Fruit fly (Drosophila melanogaster) whole organism, embryonic: ENCODE measurements around the gene Fibp.

ENCODE experiments used
- Atf6 ChIP-seq: fragments of 200-800 bp; sonication (Bioruptor generic); IDR thresholded peaks from 2 replicates; pipeline ENCODE4 v1.3.6; 2022; ENCODE audit warnings: missing biosample characterization, missing genetic modification characterization
- BEAF-32 ChIP-seq: fragments of 200-800 bp; sonication (Bioruptor generic); optimal IDR thresholded peaks from 3 replicates; lab custom pipeline; 2017; ENCODE audit warnings: missing biosample characterization, missing genetic modification characterization, mild to moderate bottlenecking, moderate library complexity, missing genetic modification reagents
- C15 ChIP-seq: fragments of 200-800 bp; sonication (Bioruptor generic); IDR thresholded peaks from 3 replicates; pipeline ENCODE4 v1.3.6; 2022; ENCODE audit warnings: missing biosample characterization, missing genetic modification characterization
- CG10209 ChIP-seq: fragments of 200-800 bp; sonication (Bioruptor generic); optimal IDR thresholded peaks from 3 replicates; lab custom pipeline; 2017; ENCODE audit warnings: missing biosample characterization, mild to moderate bottlenecking, missing genetic modification characterization, missing genetic modification reagents
- CG1233 ChIP-seq: fragments of 200-800 bp; sonication (Bioruptor generic); optimal IDR thresholded peaks from 4 replicates; lab custom pipeline; 2018; ENCODE audit warnings: missing biosample characterization, mild to moderate bottlenecking, missing genetic modification characterization
- CG13123 ChIP-seq: fragments of 200-800 bp; sonication (Bioruptor generic); optimal IDR thresholded peaks from 2 replicates; lab custom pipeline; 2016; ENCODE audit warnings: missing biosample characterization, missing genetic modification characterization
- CG15514 ChIP-seq: fragments of 200-800 bp; sonication (Bioruptor generic); optimal IDR thresholded peaks from 3 replicates; lab custom pipeline; 2017; ENCODE audit warnings: missing biosample characterization, missing genetic modification characterization, mild to moderate bottlenecking, moderate library complexity, missing genetic modification reagents
- CG16863 ChIP-seq: fragments of 200-800 bp; sonication (Bioruptor generic); optimal IDR thresholded peaks from 3 replicates; lab custom pipeline; 2016; ENCODE audit warnings: missing biosample characterization, missing genetic modification characterization
- CG17186 ChIP-seq: fragments of 200-800 bp; sonication (Bioruptor generic); optimal IDR thresholded peaks from 3 replicates; lab custom pipeline; 2017; ENCODE audit warnings: missing biosample characterization, missing genetic modification reagents, missing genetic modification characterization
- CG17912 ChIP-seq: fragments of 200-800 bp; sonication (Bioruptor generic); optimal IDR thresholded peaks from 2 replicates; lab custom pipeline; 2018; ENCODE audit warnings: missing biosample characterization, mild to moderate bottlenecking, missing genetic modification characterization
- CG1792 ChIP-seq: fragments of 200-800 bp; sonication (Bioruptor generic); optimal IDR thresholded peaks from 2 replicates; lab custom pipeline; 2016; ENCODE audit warnings: missing biosample characterization, missing genetic modification characterization
- CG2712 ChIP-seq: fragments of 200-800 bp; optimal IDR thresholded peaks from 3 replicates; lab custom pipeline; 2019; ENCODE audit warnings: missing biosample characterization, mild to moderate bottlenecking, missing genetic modification characterization, moderate library complexity
- CG3163 ChIP-seq: fragments of 200-800 bp; sonication (Bioruptor generic); optimal IDR thresholded peaks from 3 replicates; lab custom pipeline; 2016; ENCODE audit warnings: missing biosample characterization, missing genetic modification characterization
- CG33557 ChIP-seq: fragments of 200-800 bp; sonication (Bioruptor generic); optimal IDR thresholded peaks from 2 replicates; lab custom pipeline; 2019; ENCODE audit warnings: missing biosample characterization, mild to moderate bottlenecking, missing genetic modification characterization, moderate library complexity
- CG42726 ChIP-seq: fragments of 200-800 bp; sonication (Bioruptor generic); IDR thresholded peaks from 2 replicates; pipeline ENCODE4 v1.3.6; 2022; ENCODE audit warnings: missing biosample characterization, missing genetic modification characterization; ENCODE audit not compliant: partially characterized antibody
- CG5953 ChIP-seq: fragments of 200-800 bp; sonication (Bioruptor generic); IDR thresholded peaks from 2 replicates; pipeline ENCODE4 v1.3.6; 2022; ENCODE audit warnings: missing biosample characterization, missing genetic modification characterization
- CG6813 ChIP-seq: fragments of 200-800 bp; sonication (Bioruptor generic); optimal IDR thresholded peaks from 2 replicates; lab custom pipeline; 2017; ENCODE audit warnings: missing biosample characterization, missing genetic modification characterization, mild to moderate bottlenecking, moderate library complexity, missing genetic modification reagents
- CG6854 ChIP-seq: fragments of 200-800 bp; sonication (Bioruptor generic); optimal IDR thresholded peaks from 3 replicates; lab custom pipeline; 2017; ENCODE audit warnings: missing biosample characterization, mild to moderate bottlenecking, missing genetic modification characterization
- CG7556 ChIP-seq: fragments of 200-800 bp; sonication (Bioruptor generic); optimal IDR thresholded peaks from 2 replicates; lab custom pipeline; 2017; ENCODE audit warnings: missing biosample characterization, mild to moderate bottlenecking, missing genetic modification characterization
- Camta ChIP-seq: fragments of 200-800 bp; sonication (Bioruptor generic); optimal IDR thresholded peaks from 2 replicates; lab custom pipeline; 2016; ENCODE audit warnings: missing biosample characterization, missing genetic modification characterization
- Dek ChIP-seq: fragments of 200-800 bp; sonication (Bioruptor generic); optimal IDR thresholded peaks from 3 replicates; lab custom pipeline; 2019; ENCODE audit warnings: missing biosample characterization, mild to moderate bottlenecking, missing genetic modification characterization, moderate library complexity
- Dref ChIP-seq: fragments of 200-800 bp; sonication (Bioruptor generic); IDR thresholded peaks from 2 replicates; pipeline ENCODE4 v1.3.6; 2022; ENCODE audit warnings: missing biosample characterization, missing genetic modification characterization
- E2f2 ChIP-seq: fragments of 200-800 bp; sonication (Bioruptor generic); IDR thresholded peaks from 2 replicates; pipeline ENCODE4 v1.3.6; 2022; ENCODE audit warnings: missing biosample characterization, missing genetic modification characterization
- Eip74EF ChIP-seq, 2 experiments: fragments of 200-800 bp in 1 of 2; fragments of >200 bp in 1 of 2; sonication (Bioruptor generic) in 1 of 2; optimal IDR thresholded peaks; 2 replicates each; lab custom pipeline; 2017 to 2019; ENCODE audit warnings: missing biosample characterization in 2 of 2, missing genetic modification characterization in 2 of 2, mild to moderate bottlenecking in 1 of 2, moderate library complexity in 1 of 2
- HLHmδ ChIP-seq: fragments of 200-800 bp; sonication (Bioruptor generic); optimal IDR thresholded peaks from 2 replicates; lab custom pipeline; 2018; ENCODE audit warnings: missing biosample characterization, mild to moderate bottlenecking, missing genetic modification characterization, moderate library complexity
- Hmr ChIP-seq: fragments of 200-800 bp; sonication (Bioruptor generic); optimal IDR thresholded peaks from 3 replicates; lab custom pipeline; 2017; ENCODE audit warnings: mild to moderate bottlenecking, missing biosample characterization, missing genetic modification reagents, missing genetic modification characterization
- Lhr ChIP-seq: fragments of 200-800 bp; sonication (Bioruptor generic); optimal IDR thresholded peaks from 3 replicates; lab custom pipeline; 2017; ENCODE audit warnings: mild to moderate bottlenecking, missing biosample characterization, missing genetic modification reagents, missing genetic modification characterization
- Lim3 ChIP-seq: fragments of 200-800 bp; sonication (Bioruptor generic); IDR thresholded peaks from 2 replicates; pipeline ENCODE4 v1.3.6; 2022; ENCODE audit warnings: missing biosample characterization, missing genetic modification characterization
- MBD-R2 ChIP-seq: fragments of 200-800 bp; sonication (Bioruptor generic); IDR thresholded peaks from 2 replicates; pipeline ENCODE4 v1.3.6; 2022; ENCODE audit warnings: missing biosample characterization, missing genetic modification characterization
- Mrtf ChIP-seq: fragments of 200-800 bp; sonication (Bioruptor generic); IDR thresholded peaks from 3 replicates; pipeline ENCODE4 v1.3.6; 2022; ENCODE audit warnings: missing biosample characterization, missing genetic modification characterization
- Nf-YA ChIP-seq: fragments of 200-800 bp; sonication (Bioruptor generic); IDR thresholded peaks from 2 replicates; pipeline ENCODE4 v1.3.6; 2022; ENCODE audit warnings: missing biosample characterization, missing genetic modification characterization
- Ravus ChIP-seq: fragments of 200-800 bp; sonication (Bioruptor generic); IDR thresholded peaks from 2 replicates; pipeline ENCODE4 v1.3.6; 2022; ENCODE audit warnings: missing biosample characterization, missing genetic modification characterization
- Xbp1 ChIP-seq: fragments of 200-800 bp; sonication (Bioruptor generic); optimal IDR thresholded peaks from 3 replicates; lab custom pipeline; 2016; ENCODE audit warnings: missing biosample characterization, mild to moderate bottlenecking, missing genetic modification characterization
- ci ChIP-seq: fragments of 200-800 bp; sonication (Bioruptor generic); IDR thresholded peaks from 3 replicates; pipeline ENCODE4 v1.3.6; 2022; ENCODE audit warnings: missing biosample characterization, missing genetic modification characterization
- crc ChIP-seq: fragments of 200-800 bp; sonication (Bioruptor generic); optimal IDR thresholded peaks from 2 replicates; lab custom pipeline; 2016; ENCODE audit warnings: missing biosample characterization, missing genetic modification characterization
- eve ChIP-seq, 2 experiments: fragments of >200 bp; optimal IDR thresholded peaks; 2 replicates each; lab custom pipeline; 2017; ENCODE audit warnings: missing biosample characterization in 2 of 2, missing genetic modification characterization in 2 of 2
- exex ChIP-seq: fragments of 200-800 bp; sonication (Bioruptor generic); optimal IDR thresholded peaks from 4 replicates; lab custom pipeline; 2018; ENCODE audit warnings: missing biosample characterization, mild to moderate bottlenecking, missing genetic modification characterization, moderate library complexity
- fd96Cb ChIP-seq: fragments of 200-800 bp; sonication (Bioruptor generic); optimal IDR thresholded peaks from 2 replicates; lab custom pipeline; 2018; ENCODE audit warnings: missing biosample characterization, mild to moderate bottlenecking, missing genetic modification characterization, moderate library complexity
- fu2 ChIP-seq: fragments of 200-800 bp; sonication (Bioruptor generic); optimal IDR thresholded peaks from 2 replicates; lab custom pipeline; 2016; ENCODE audit warnings: missing biosample characterization, missing genetic modification characterization
- hb ChIP-seq: fragments of 200-800 bp; sonication (Bioruptor generic); IDR thresholded peaks from 3 replicates; pipeline ENCODE4 v1.3.6; 2022; ENCODE audit warnings: missing biosample characterization, missing genetic modification characterization; ENCODE audit not compliant: partially characterized antibody
- inv ChIP-seq: fragments of 200-800 bp; sonication (Bioruptor generic); IDR thresholded peaks from 2 replicates; pipeline ENCODE4 v1.3.6; 2022; ENCODE audit warnings: missing biosample characterization, missing genetic modification characterization; ENCODE audit not compliant: partially characterized antibody
- lab ChIP-seq: fragments of 200-800 bp; sonication (Bioruptor generic); optimal IDR thresholded peaks from 3 replicates; lab custom pipeline; 2017; ENCODE audit warnings: missing biosample characterization, missing genetic modification characterization, mild to moderate bottlenecking, moderate library complexity, missing genetic modification reagents
- lmd ChIP-seq: fragments of 200-800 bp; sonication (Bioruptor generic); IDR thresholded peaks from 2 replicates; pipeline ENCODE4 v1.3.6; 2022; ENCODE audit warnings: missing biosample characterization, missing genetic modification characterization
- pho ChIP-seq: fragments of 200-800 bp; sonication (Bioruptor generic); optimal IDR thresholded peaks from 2 replicates; lab custom pipeline; 2016; ENCODE audit warnings: missing biosample characterization, missing genetic modification characterization
- repo ChIP-seq: fragments of 200-800 bp; sonication (Bioruptor generic); optimal IDR thresholded peaks from 2 replicates; lab custom pipeline; 2016; ENCODE audit warnings: missing biosample characterization, missing genetic modification characterization
- sima ChIP-seq: fragments of 200-800 bp; sonication (Bioruptor generic); optimal IDR thresholded peaks from 2 replicates; lab custom pipeline; 2016; ENCODE audit warnings: missing biosample characterization, missing genetic modification characterization
- tll ChIP-seq, 2 experiments: fragments of 200-800 bp in 1 of 2; fragments of >200 bp in 1 of 2; sonication (Bioruptor generic) in 1 of 2; optimal IDR thresholded peaks; 2 replicates each; lab custom pipeline; 2017 to 2019; ENCODE audit warnings: missing biosample characterization in 2 of 2, missing genetic modification characterization in 2 of 2, mild to moderate bottlenecking in 1 of 2, moderate library complexity in 1 of 2
- trh ChIP-seq: fragments of 200-800 bp; sonication (Bioruptor generic); optimal IDR thresholded peaks from 2 replicates; lab custom pipeline; 2016; ENCODE audit warnings: missing biosample characterization, missing genetic modification characterization
- unpg ChIP-seq: fragments of 200-800 bp; sonication (Bioruptor generic); optimal IDR thresholded peaks from 3 replicates; lab custom pipeline; 2018; ENCODE audit warnings: missing biosample characterization, mild to moderate bottlenecking, missing genetic modification characterization, moderate library complexity

Fibp gene

dm6 chr3L:19834143-19834794 lies 16.5 kb upstream of the Fibp start, which contains the start of the genes trc and CG32221 (continued):
- TF ChIP-seq E2f2 (GFP tag; lab: Robert Waterston, UW) (peak; percentile 41; the same call in 1 of the 2 replicates), Nf-YA (no peak), inv (GFP tag; lab: Robert Waterston, UW) (peak; percentile 66; the same call in 1 of the 2 replicates), Camta (GFP tag; lab: Kevin White, UChicago) (no peak), CG16863 (no peak), Dref (GFP tag; lab: Robert Waterston, UW) (peak; percentile 94), CG3163 (GFP tag; lab: Kevin White, UChicago) (no peak), MBD-R2 (GFP tag; lab: Robert Waterston, UW) (peak; percentile 81), Lhr (GFP tag; lab: Kevin White, UChicago) (peak; percentile 54), ci (GFP tag; lab: Robert Waterston, UW) (peak; percentile 81), trh (GFP tag; lab: Kevin White, UChicago) (peak; percentile 9), lab (GFP tag; lab: Kevin White, UChicago) (no peak), CG42726 (GFP tag; lab: Robert Waterston, UW) (peak; percentile 77), CG1792 (GFP tag; lab: Kevin White, UChicago) (no peak), unpg (GFP tag; lab: Kevin White, UChicago) (no peak), CG7556 (GFP tag; lab: Kevin White, UChicago) (no peak), CG13123 (GFP tag; lab: Kevin White, UChicago) (peak; percentile 99), CG33557 (peak; percentile 37), sima (GFP tag; lab: Kevin White, UChicago) (no peak), Eip74EF (GFP tag; optimal IDR thresholded peaks at IDR 0.05; lab: Kevin White, UChicago) (no peak), lmd (GFP tag; lab: Robert Waterston, UW) (peak; percentile 36; the same call in 1 of the 2 replicates), CG5953 (GFP tag; lab: Robert Waterston, UW) (no peak), fu2 (no peak), CG2712 (no peak), Hmr (GFP tag; lab: Kevin White, UChicago) (no peak), repo (GFP tag; lab: Kevin White, UChicago) (no peak), fd96Cb (tag; lab: Kevin White, UChicago) (no peak), CG6854 (GFP tag; lab: Kevin White, UChicago) (no peak), exex (no peak), CG10209 (GFP tag; lab: Kevin White, UChicago) (no peak), CG15514 (GFP tag; lab: Kevin White, UChicago) (peak; percentile 79), Atf6 (GFP tag; lab: Robert Waterston, UW) (no peak), Mrtf (GFP tag; lab: Robert Waterston, UW) (no peak), C15 (GFP tag; lab: Robert Waterston, UW) (no peak), Dek (peak; percentile 65), BEAF-32 (GFP tag; lab: Kevin White, UChicago) (peak; percentile 85), CG17912 (GFP tag; lab: Kevin White, UChicago) (peak; percentile 91), Lim3 (GFP tag; lab: Robert Waterston, UW) (no peak), CG6813 (GFP tag; lab: Kevin White, UChicago) (no peak), eve (GFP tag; optimal IDR thresholded peaks at IDR 0.05; lab: Kevin White, UChicago) (no peak), crc (GFP tag; lab: Kevin White, UChicago) (no peak), Ravus (no peak), CG17186 (GFP tag; lab: Kevin White, UChicago) (peak; percentile 51), hb (peak; percentile 54; the same call in 1 of the 3 replicates), pho (GFP tag; lab: Kevin White, UChicago) (peak; percentile 11), Xbp1 (GFP tag; lab: Kevin White, UChicago) (peak; percentile 52), tll (GFP tag; optimal IDR thresholded peaks at IDR 0.05; lab: Kevin White, UChicago) (no peak), CG1233 (GFP tag; lab: Kevin White, UChicago) (peak; percentile 65), HLHmδ (peak; percentile 94)
